Worm (Caenorhabditis elegans) whole organism, late embryonic: ENCODE measurements around the gene cank-26.

Experiments used
- C08G9.2 ChIP-seq: sonication (generic microtip); optimal IDR thresholded peaks from 2 replicates; lab custom pipeline; 2016; ENCODE audit warnings: mild to moderate bottlenecking, missing genetic modification characterization, moderate library complexity, missing compliant biosample characterization
- C38D4.7 ChIP-seq: fragments of 200-800 bp; sonication (Bioruptor generic); optimal IDR thresholded peaks from 2 replicates; lab custom pipeline; 2018; ENCODE audit warnings: mild to moderate bottlenecking, missing genetic modification characterization, moderate library complexity, missing compliant biosample characterization
- F13H6.1 ChIP-seq: sonication (generic microtip); optimal IDR thresholded peaks from 2 replicates; lab custom pipeline; 2016; ENCODE audit warnings: missing genetic modification characterization, missing compliant biosample characterization
- K02D7.2 ChIP-seq: sonication (generic microtip); optimal IDR thresholded peaks from 2 replicates; lab custom pipeline; 2017; ENCODE audit warnings: mild to moderate bottlenecking, missing genetic modification characterization, missing compliant biosample characterization
- K09A11.1 ChIP-seq: sonication (generic microtip); optimal IDR thresholded peaks from 2 replicates; lab custom pipeline; 2017; ENCODE audit warnings: antibody characterized with exemption, mild to moderate bottlenecking, missing genetic modification characterization, missing compliant biosample characterization; ENCODE audit not compliant: insufficient read depth
- ama-1 ChIP-seq: fragments of 150-350 bp; optimal IDR thresholded peaks from 2 replicates; lab custom pipeline; 2014
- ceh-19 ChIP-seq: fragments of 200-800 bp; sonication (Bioruptor generic); optimal IDR thresholded peaks from 2 replicates; lab custom pipeline; 2018; ENCODE audit warnings: mild to moderate bottlenecking, missing genetic modification characterization, missing compliant biosample characterization
- ceh-2 ChIP-seq: sonication (generic microtip); optimal IDR thresholded peaks from 2 replicates; lab custom pipeline; 2016; ENCODE audit warnings: missing genotype, missing genetic modification characterization, missing compliant biosample characterization
- ceh-24 ChIP-seq: sonication (generic microtip); optimal IDR thresholded peaks from 2 replicates; lab custom pipeline; 2016; ENCODE audit warnings: mild to moderate bottlenecking, missing genetic modification characterization, missing compliant biosample characterization
- ceh-31 ChIP-seq: sonication (generic microtip); optimal IDR thresholded peaks from 2 replicates; lab custom pipeline; 2016; ENCODE audit warnings: missing genetic modification characterization, missing compliant biosample characterization
- ceh-45 ChIP-seq: fragments of 200-800 bp; sonication (Bioruptor generic); IDR thresholded peaks from 2 replicates; pipeline ENCODE4 v1.3.6; 2022; ENCODE audit warnings: missing genetic modification reagents, missing genetic modification characterization, missing compliant biosample characterization
- dve-1 ChIP-seq: sonication (generic microtip); optimal IDR thresholded peaks from 2 replicates; lab custom pipeline; 2017; ENCODE audit warnings: antibody characterized with exemption, mild to moderate bottlenecking, missing genetic modification characterization, missing compliant biosample characterization
- elt-4 ChIP-seq: sonication (generic microtip); optimal IDR thresholded peaks from 2 replicates; lab custom pipeline; 2016; ENCODE audit warnings: missing genetic modification characterization, missing compliant biosample characterization
- gmeb-2 ChIP-seq: sonication (generic microtip); optimal IDR thresholded peaks from 2 replicates; lab custom pipeline; 2016; ENCODE audit warnings: missing genetic modification characterization, inconsistent platforms, missing compliant biosample characterization
- hlh-8 ChIP-seq: sonication (generic microtip); optimal IDR thresholded peaks from 2 replicates; lab custom pipeline; 2016; ENCODE audit warnings: missing genotype, missing genetic modification characterization, missing compliant biosample characterization
- lin-11 ChIP-seq: fragments of 200-800 bp; sonication (Bioruptor generic); optimal IDR thresholded peaks from 2 replicates; lab custom pipeline; 2018; ENCODE audit warnings: mild to moderate bottlenecking, missing genetic modification characterization, missing compliant biosample characterization
- mec-3 ChIP-seq: sonication (generic microtip); optimal IDR thresholded peaks from 2 replicates; lab custom pipeline; 2016; ENCODE audit warnings: borderline replicate concordance, missing genetic modification characterization, missing compliant biosample characterization
- nfya-1 ChIP-seq: sonication (generic microtip); optimal IDR thresholded peaks from 2 replicates; lab custom pipeline; 2017; ENCODE audit warnings: missing genetic modification characterization, mild to moderate bottlenecking, missing compliant biosample characterization, antibody characterized with exemption, moderate library complexity
- nhr-11 ChIP-seq: fragments of 150-350 bp; optimal IDR thresholded peaks from 2 replicates; lab custom pipeline; 2014; ENCODE audit warnings: missing biosample characterization, missing genetic modification characterization
- pag-3 ChIP-seq: sonication (generic microtip); optimal IDR thresholded peaks from 2 replicates; lab custom pipeline; 2016; ENCODE audit warnings: missing compliant biosample characterization, missing genetic modification characterization, borderline replicate concordance
- pax-1 ChIP-seq: fragments of 150-350 bp; optimal IDR thresholded peaks from 2 replicates; lab custom pipeline; 2014; ENCODE audit warnings: missing biosample characterization, missing genetic modification characterization
- pqm-1 ChIP-seq: sonication (generic microtip); optimal IDR thresholded peaks from 2 replicates; lab custom pipeline; 2016; ENCODE audit warnings: missing genetic modification characterization, missing compliant biosample characterization
- sdc-2 ChIP-seq: sonication (generic microtip); optimal IDR thresholded peaks from 2 replicates; lab custom pipeline; 2016; ENCODE audit warnings: missing genotype, missing genetic modification characterization, missing compliant biosample characterization
- tbx-7 ChIP-seq: sonication (generic microtip); optimal IDR thresholded peaks from 2 replicates; lab custom pipeline; 2016; ENCODE audit warnings: missing genotype, missing genetic modification characterization, missing compliant biosample characterization
- ttx-3 ChIP-seq: sonication (generic microtip); optimal IDR thresholded peaks from 2 replicates; lab custom pipeline; 2016; ENCODE audit warnings: missing genetic modification reagents, missing genetic modification characterization, missing compliant biosample characterization
- unc-3 ChIP-seq, 2 experiments: fragments of 200-800 bp in 1 of 2; sonication (Bioruptor generic) in 1 of 2; sonication (generic microtip) in 1 of 2; conservative IDR thresholded peaks in 1 of 2; optimal IDR thresholded peaks in 1 of 2; 2 replicates each; pipeline versions ENCODE4 v1.3.6 to Lab custom; 2016 to 2022; ENCODE audit warnings: missing compliant biosample characterization in 2 of 2, missing genetic modification characterization in 2 of 2, missing genetic modification reagents in 1 of 2
- unc-86 ChIP-seq: sonication (generic microtip); optimal IDR thresholded peaks from 2 replicates; lab custom pipeline; 2016; ENCODE audit warnings: missing genetic modification characterization, missing compliant biosample characterization
- zip-5 ChIP-seq: sonication (generic microtip); optimal IDR thresholded peaks from 2 replicates; lab custom pipeline; 2016; ENCODE audit warnings: missing genetic modification characterization, missing compliant biosample characterization
- ztf-16 ChIP-seq: sonication (generic microtip); optimal IDR thresholded peaks from 2 replicates; lab custom pipeline; 2017; ENCODE audit warnings: missing genetic modification characterization, missing compliant biosample characterization

cank-26 gene

DNA sequence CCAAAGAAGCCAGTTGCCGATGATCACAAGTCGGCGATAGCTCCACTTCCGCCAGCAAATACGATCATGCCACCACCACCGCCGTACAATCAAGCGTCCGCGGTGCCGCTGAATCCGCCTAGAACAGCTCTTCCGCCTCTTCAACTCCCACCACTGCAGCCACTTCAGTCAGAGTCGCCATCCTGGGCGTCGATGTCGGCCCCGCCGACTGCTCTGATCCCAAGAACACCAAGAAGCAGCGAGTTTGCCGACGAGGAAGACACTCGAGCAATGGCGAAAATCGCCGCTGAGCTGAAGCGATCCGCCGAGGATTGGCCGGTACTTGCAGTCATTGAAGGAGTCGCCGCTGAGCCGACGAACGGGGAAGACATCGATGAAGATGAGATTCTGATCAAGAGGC, 6.8 kb downstream of the cank-26 start:
- TF ChIP-seq lin-11 (tag; lab: Kevin White, UChicago): no peak
- TF ChIP-seq ceh-31 (tag; lab: Kevin White, UChicago): no peak
- TF ChIP-seq mec-3 (tag; lab: Kevin White, UChicago): peak; percentile 34
- no peak for TF ChIP-seq pag-3 (tag; lab: Kevin White, UChicago)

DNA sequence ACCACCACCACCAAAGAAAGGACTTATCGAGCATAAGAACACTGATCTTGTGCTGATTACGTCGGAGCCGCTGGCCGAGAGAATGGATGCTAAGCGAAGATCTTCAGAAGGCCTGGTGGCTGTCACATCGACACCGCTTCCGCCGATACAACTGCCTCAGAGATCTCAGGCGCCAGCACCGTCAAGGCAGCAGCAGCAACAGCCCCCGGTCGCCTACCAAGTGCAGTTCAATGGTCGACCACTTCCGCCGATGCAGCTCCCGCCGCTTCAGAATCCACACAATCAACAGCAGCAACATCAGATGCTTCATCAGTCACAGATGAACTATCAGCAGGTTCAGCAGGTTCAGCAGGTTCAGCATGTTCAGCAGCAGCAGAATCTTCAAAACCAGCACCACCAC, 7.8 kb downstream of the cank-26 start:
- no peak for TF ChIP-seq F13H6.1 (tag; lab: Kevin White, UChicago)
- no peak for TF ChIP-seq tbx-7
- TF ChIP-seq lin-11 (tag; lab: Kevin White, UChicago): no peak
- TF ChIP-seq ceh-2: no peak
- no peak for TF ChIP-seq ceh-24 (tag; lab: Kevin White, UChicago)
- TF ChIP-seq pqm-1 (tag; lab: Kevin White, UChicago): no peak
- no peak for TF ChIP-seq C08G9.2 (tag; lab: Kevin White, UChicago)
- TF ChIP-seq ceh-45 (GFP tag; lab: Robert Waterston, UW): no peak

DNA sequence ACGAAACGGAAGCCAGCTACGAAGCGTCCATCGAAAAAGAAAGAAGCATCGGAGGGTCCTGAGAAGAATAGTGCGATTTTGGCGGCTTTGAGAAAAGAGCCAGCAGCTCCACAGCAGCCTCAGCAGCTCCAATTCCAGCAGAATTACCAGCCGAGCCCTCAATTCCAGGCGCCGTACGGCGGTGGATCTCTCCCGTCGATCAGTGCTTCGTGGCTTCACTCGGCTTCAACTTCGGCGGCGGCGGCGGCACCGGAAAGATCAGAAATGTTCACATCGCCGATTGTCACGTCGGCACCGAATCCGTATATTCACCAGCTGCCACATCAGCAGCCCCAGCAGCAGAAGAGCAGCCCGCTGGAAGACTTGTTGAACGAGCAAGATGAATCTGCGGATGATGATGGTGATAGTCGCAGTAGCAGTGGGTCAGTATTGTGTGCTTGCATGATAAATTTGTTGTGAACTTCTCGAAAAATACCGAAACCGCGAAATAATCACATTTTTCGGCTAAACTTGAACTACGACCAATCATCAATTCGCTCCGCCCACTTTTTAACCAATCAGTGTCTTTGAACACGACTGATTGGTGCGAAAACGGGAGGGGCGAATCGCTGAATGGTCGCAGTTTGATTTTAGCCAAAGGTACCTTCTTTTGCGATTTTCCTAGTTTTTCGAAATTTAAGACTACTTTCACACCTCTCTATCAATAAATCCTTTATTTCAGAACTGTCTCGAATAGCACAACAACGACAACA, 9.0 kb downstream of the cank-26 start:
- TF ChIP-seq nfya-1 (tag; lab: Kevin White, UChicago) (peak; percentile 88), ceh-19 (no peak), unc-3 (GFP tag; conservative IDR thresholded peaks at IDR 0.05; lab: Robert Waterston, UW) (no peak), unc-3 (tag; optimal IDR thresholded peaks at IDR 0.05; lab: Kevin White, UChicago) (no peak), hlh-8 (tag; lab: Kevin White, UChicago) (no peak)

DNA sequence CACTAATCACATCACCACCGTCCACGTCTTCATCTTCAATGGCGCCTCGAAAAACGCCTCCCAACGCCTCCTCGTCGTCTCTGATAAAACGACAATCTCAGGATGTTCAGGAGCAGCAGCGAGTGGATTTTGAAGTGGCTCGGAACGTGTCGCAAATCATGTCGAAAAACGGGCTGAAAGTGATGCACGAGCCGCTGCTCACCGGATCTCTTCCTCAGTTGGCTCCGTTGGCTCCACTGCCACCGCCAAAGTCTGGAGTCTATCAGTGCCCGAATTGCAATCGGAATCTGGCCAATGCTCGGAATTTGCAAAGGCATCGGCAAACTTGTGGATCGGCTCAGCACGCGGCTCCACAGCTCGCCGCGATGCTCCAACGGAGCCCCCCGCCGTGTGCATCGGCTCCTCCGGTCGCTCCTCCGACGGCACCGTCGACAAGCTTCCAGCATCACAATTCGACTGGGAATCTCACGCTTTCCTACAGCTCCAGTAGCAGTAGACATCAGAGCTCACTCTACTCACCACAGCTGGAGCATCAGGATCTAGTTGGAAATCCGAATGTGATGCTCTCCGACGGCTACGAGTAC, 10.5 kb downstream of the cank-26 start:
- TF ChIP-seq elt-4 (tag; lab: Kevin White, UChicago) (no peak), ttx-3 (no peak), dve-1 (tag; lab: Kevin White, UChicago) (no peak), unc-86 (tag; lab: Kevin White, UChicago) (no peak), mec-3 (tag; lab: Kevin White, UChicago) (no peak), sdc-2 (tag; lab: Kevin White, UChicago) (peak; percentile 29), pax-1 (tag; lab: Kevin White, UChicago) (no peak)

DNA sequence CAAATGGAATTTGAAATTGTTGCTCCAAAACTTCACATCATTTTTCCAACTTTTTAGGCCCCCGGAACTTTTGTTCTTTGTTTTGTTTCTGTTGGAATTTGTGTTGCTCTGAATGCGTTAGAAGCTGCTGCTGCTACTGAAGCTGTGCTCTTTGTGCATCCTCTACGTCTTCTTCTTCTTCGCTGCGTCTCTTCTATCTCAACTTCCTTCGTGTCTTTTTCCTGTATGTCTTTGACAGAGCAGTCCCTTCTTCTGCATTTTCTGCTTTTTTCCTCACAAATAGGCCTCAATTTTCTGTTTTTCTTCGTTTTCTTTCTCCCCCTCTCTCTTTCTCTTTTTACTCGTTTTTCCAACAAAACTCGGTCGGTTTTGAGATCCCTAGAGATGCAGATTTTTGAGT, 13.6 kb downstream of the cank-26 start:
- TF ChIP-seq ceh-31 (tag; lab: Kevin White, UChicago) (peak; percentile 17), ceh-19 (no peak), zip-5 (no peak), gmeb-2 (tag; lab: Kevin White, UChicago) (no peak)

DNA sequence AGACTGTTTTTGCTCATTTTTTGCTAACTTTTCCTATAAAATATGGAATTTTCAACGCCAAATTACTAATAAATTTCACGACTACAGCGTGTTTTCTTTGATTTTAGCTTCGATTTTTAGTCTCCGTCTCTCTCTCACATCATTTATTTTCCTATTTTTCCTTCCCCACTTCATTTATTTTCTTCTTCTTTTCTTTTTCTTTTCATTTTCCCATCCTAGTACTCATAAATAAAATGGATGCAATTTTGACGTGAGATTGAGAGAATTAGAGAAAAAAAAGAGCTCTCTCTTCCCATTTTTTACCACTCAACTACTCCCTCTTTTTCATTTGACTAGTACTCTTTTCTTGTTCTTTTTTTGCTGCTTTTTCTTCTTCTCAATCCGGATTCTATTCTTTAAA, 14.6 kb downstream of the cank-26 start:
- no peak for TF ChIP-seq C38D4.7 (GFP tag; lab: Kevin White, UChicago)
- no peak for TF ChIP-seq sdc-2 (tag; lab: Kevin White, UChicago)
- no peak for TF ChIP-seq unc-3 (GFP tag; conservative IDR thresholded peaks at IDR 0.05; lab: Robert Waterston, UW)
- no peak for TF ChIP-seq unc-3 (tag; optimal IDR thresholded peaks at IDR 0.05; lab: Kevin White, UChicago)
- no peak for TF ChIP-seq pax-1 (tag; lab: Kevin White, UChicago)
- no peak for TF ChIP-seq K02D7.2
- TF ChIP-seq K09A11.1 (tag; lab: Kevin White, UChicago): no peak
- no peak for TF ChIP-seq nhr-11 (tag; lab: Kevin White, UChicago)
- TF ChIP-seq hlh-8 (tag; lab: Kevin White, UChicago): no peak
- TF ChIP-seq ama-1 (lab: Kevin White, UChicago): no peak
- TF ChIP-seq ztf-16: no peak
- TF ChIP-seq dve-1 (tag; lab: Kevin White, UChicago): no peak
